Worm (Caenorhabditis elegans): ENCODE data around the gene Y39A1A.22.

The Y39A1A.22 gene

ce11 chrIII:10746406-10746807 lies 39.6 kb upstream of the Y39A1A.22 start (continued):
- peak; percentile 30 for TF ChIP-seq mep-1 (tag; optimal IDR thresholded peaks at IDR 0.05)
- TF ChIP-seq lir-3 (tag; optimal IDR thresholded peaks at IDR 0.05): no peak
- no peak for TF ChIP-seq unc-62 (GFP tag; optimal IDR thresholded peaks at IDR 0.05 in 1 of 2)
- TF ChIP-seq unc-62 (tag; optimal IDR thresholded peaks at IDR 0.05): no peak
- TF ChIP-seq madf-9 (GFP tag; conservative IDR thresholded peaks at IDR 0.05): no peak
- no peak for TF ChIP-seq Y105C5A.15 (GFP tag; IDR thresholded peaks at IDR 0.05)
- peak; percentile 53; the same call in 1 of the 2 replicates for TF ChIP-seq ctbp-1 (GFP tag; IDR thresholded peaks at IDR 0.05)
- no peak for TF ChIP-seq cey-2 (tag; optimal IDR thresholded peaks at IDR 0.05; ENCODE audit: borderline replicate concordance, insufficient read depth)
- 0 out of 4 replicates have a peak, but pooled peaks of 1 of the 2 experiments have one; percentile 31 for TF ChIP-seq madf-5 (GFP tag; IDR thresholded peaks at IDR 0.05)
- TF ChIP-seq dmd-8 (GFP tag; IDR thresholded peaks at IDR 0.05): no peak
- no peak for TF ChIP-seq R02D3.7 (tag; optimal IDR thresholded peaks at IDR 0.05)
- peak; percentile 69; the same call in 1 of the 2 replicates for TF ChIP-seq lin-1 (GFP tag; IDR thresholded peaks at IDR 0.05)
- TF ChIP-seq ceh-28 (tag; optimal IDR thresholded peaks at IDR 0.05): no peak
- no peak for TF ChIP-seq nhr-48 (tag; optimal IDR thresholded peaks at IDR 0.05)
- no peak for TF ChIP-seq lsy-2 (tag; optimal IDR thresholded peaks at IDR 0.05)
- TF ChIP-seq spr-3 (GFP tag; optimal IDR thresholded peaks at IDR 0.05): no peak
- peak; percentile 64 for TF ChIP-seq Y48G9A.11 (GFP tag; IDR thresholded peaks at IDR 0.05)
- TF ChIP-seq hlh-11 (tag; optimal IDR thresholded peaks at IDR 0.05): no peak
- no peak for TF ChIP-seq zip-11 (GFP tag; IDR thresholded peaks at IDR 0.05)
- TF ChIP-seq F10B5.3 (tag; optimal IDR thresholded peaks at IDR 0.05): peak; percentile 29
- no peak for TF ChIP-seq spr-1 (tag; optimal IDR thresholded peaks at IDR 0.05)
- TF ChIP-seq T20F7.1 (GFP tag; optimal IDR thresholded peaks at IDR 0.05): no peak
- no peak for TF ChIP-seq ceh-82 (tag; optimal IDR thresholded peaks at IDR 0.05)
- no peak for TF ChIP-seq skn-1 (tag; optimal IDR thresholded peaks at IDR 0.05)
- TF ChIP-seq T26A8.4 (GFP tag; IDR thresholded peaks at IDR 0.05): 0 out of 2 replicates have a peak, but pooled peaks have one; percentile 52
- TF ChIP-seq zfp-3 (GFP tag; conservative IDR thresholded peaks at IDR 0.05): no peak
- TF ChIP-seq lin-38 (GFP tag; IDR thresholded peaks at IDR 0.05): peak; percentile 80
- no peak for TF ChIP-seq Y75B8A.6 (GFP tag; IDR thresholded peaks at IDR 0.05)
- no peak for TF ChIP-seq nhr-6 (tag; optimal IDR thresholded peaks at IDR 0.05)
- TF ChIP-seq dmd-6 (GFP tag; IDR thresholded peaks at IDR 0.05): no peak
- TF ChIP-seq nhr-11 (tag; optimal IDR thresholded peaks at IDR 0.05): no peak
- no peak for TF ChIP-seq attf-4 (tag; optimal IDR thresholded peaks at IDR 0.05)
- no peak for TF ChIP-seq ztf-7 (tag; optimal IDR thresholded peaks at IDR 0.05)
- no peak for TF ChIP-seq dmd-9 (GFP tag; IDR thresholded peaks at IDR 0.05)
- TF ChIP-seq arid-1 (GFP tag; conservative IDR thresholded peaks at IDR 0.05): peak; percentile 74; the same call in 1 of the 2 replicates
- TF ChIP-seq ceh-62 (tag; optimal IDR thresholded peaks at IDR 0.05): no peak
- peak; percentile 91 for TF ChIP-seq F49E8.2 (tag; optimal IDR thresholded peaks at IDR 0.05; ENCODE audit: borderline replicate concordance)
- TF ChIP-seq lim-7 (GFP tag; IDR thresholded peaks at IDR 0.05): peak; percentile 59; the same call in 1 of the 2 replicates
- TF ChIP-seq zag-1 (tag; optimal IDR thresholded peaks at IDR 0.05): no peak
- no peak for TF ChIP-seq nhr-41 (GFP tag; IDR thresholded peaks at IDR 0.05)
- TF ChIP-seq daf-12 (tag; optimal IDR thresholded peaks at IDR 0.05): no peak
- no peak for TF ChIP-seq mdl-1 (tag; optimal IDR thresholded peaks at IDR 0.05)
- TF ChIP-seq tra-1 (GFP tag; IDR thresholded peaks at IDR 0.05): 0 out of 2 replicates have a peak, but pooled peaks have one; percentile 7
- no peak for TF ChIP-seq nhr-28 (tag; optimal IDR thresholded peaks at IDR 0.05)
- peak; percentile 73 for TF ChIP-seq Y5F2A.4 (GFP tag; optimal IDR thresholded peaks at IDR 0.05)
- no peak for TF ChIP-seq zip-2 (tag; optimal IDR thresholded peaks at IDR 0.05)
- no peak for TF ChIP-seq ceh-32 (tag; optimal IDR thresholded peaks at IDR 0.05; ENCODE audit: poor library complexity)
- no peak for TF ChIP-seq daf-8 (GFP tag; IDR thresholded peaks at IDR 0.05)
- TF ChIP-seq daf-19 (GFP tag; conservative IDR thresholded peaks at IDR 0.05): no peak
- TF ChIP-seq ZK546.5 (tag; optimal IDR thresholded peaks at IDR 0.05): no peak
- 0 out of 2 replicates have a peak, but pooled peaks have one; percentile 34 for TF ChIP-seq F44E2.7 (GFP tag; IDR thresholded peaks at IDR 0.05)
- no peak for TF ChIP-seq ZK337.2 (GFP tag; IDR thresholded peaks at IDR 0.05)

Data from whole organism, L4 larva.